Fruit fly (Drosophila melanogaster) whole organism, embryonic: ENCODE measurements around the gene CG31549.

Source experiments
- ATbp ChIP-seq: fragments of 200-800 bp; sonication (Bioruptor generic); optimal IDR thresholded peaks from 2 replicates; lab custom pipeline; 2017; ENCODE audit warnings: missing biosample characterization, mild to moderate bottlenecking, missing genetic modification characterization, missing genetic modification reagents
- Awh ChIP-seq: fragments of 200-800 bp; sonication (Bioruptor generic); IDR thresholded peaks from 2 replicates; pipeline ENCODE4, ENCODE4 v1.3.6; 2022; ENCODE audit warnings: missing biosample characterization, missing genetic modification characterization
- C15 ChIP-seq: fragments of 200-800 bp; sonication (Bioruptor generic); IDR thresholded peaks from 3 replicates; pipeline ENCODE4 v1.3.6; 2022; ENCODE audit warnings: missing biosample characterization, missing genetic modification characterization
- CG10274 ChIP-seq: fragments of 200-800 bp; sonication (Bioruptor generic); optimal IDR thresholded peaks from 3 replicates; lab custom pipeline; 2017; ENCODE audit warnings: missing biosample characterization, mild to moderate bottlenecking, missing genetic modification characterization
- CG11456 ChIP-seq: fragments of 200-800 bp; sonication (Bioruptor generic); IDR thresholded peaks from 3 replicates; pipeline ENCODE4 v1.3.6; 2022; ENCODE audit warnings: missing biosample characterization, missing genetic modification characterization
- CG12104 ChIP-seq: fragments of 200-800 bp; sonication (Bioruptor generic); optimal IDR thresholded peaks from 3 replicates; lab custom pipeline; 2016; ENCODE audit warnings: missing biosample characterization, missing genetic modification characterization
- CG12299 ChIP-seq: fragments of 200-800 bp; sonication (Bioruptor generic); optimal IDR thresholded peaks from 2 replicates; lab custom pipeline; 2018; ENCODE audit warnings: missing biosample characterization, mild to moderate bottlenecking, missing genetic modification characterization
- CG14441 ChIP-seq: fragments of 200-800 bp; sonication (Bioruptor generic); IDR thresholded peaks from 2 replicates; pipeline ENCODE4 v1.3.6; 2022; ENCODE audit warnings: missing biosample characterization, missing genetic modification characterization
- CG1529 ChIP-seq: fragments of 200-800 bp; sonication (Bioruptor generic); optimal IDR thresholded peaks from 3 replicates; lab custom pipeline; 2018; ENCODE audit warnings: missing biosample characterization, missing genetic modification characterization
- CG16863 ChIP-seq: fragments of 200-800 bp; sonication (Bioruptor generic); optimal IDR thresholded peaks from 3 replicates; lab custom pipeline; 2016; ENCODE audit warnings: missing biosample characterization, missing genetic modification characterization
- CG17568 ChIP-seq: fragments of 200-800 bp; sonication (Bioruptor generic); optimal IDR thresholded peaks from 2 replicates; lab custom pipeline; 2018; ENCODE audit warnings: missing biosample characterization, mild to moderate bottlenecking, missing genetic modification characterization, moderate library complexity
- CG31224 ChIP-seq: fragments of 200-800 bp; sonication (Bioruptor generic); IDR thresholded peaks from 2 replicates; pipeline ENCODE4 v1.3.6; 2022; ENCODE audit warnings: missing biosample characterization, missing genetic modification characterization
- CG31441 ChIP-seq: fragments of 200-800 bp; sonication (Bioruptor generic); IDR thresholded peaks from 2 replicates; pipeline ENCODE4 v1.3.6; 2022; ENCODE audit warnings: missing biosample characterization, missing genetic modification characterization
- CG3995 ChIP-seq: fragments of 200-800 bp; sonication (Bioruptor generic); optimal IDR thresholded peaks from 3 replicates; lab custom pipeline; 2016; ENCODE audit warnings: missing biosample characterization, missing genetic modification characterization
- CG4360 ChIP-seq: fragments of 200-800 bp; sonication (Bioruptor generic); IDR thresholded peaks from 2 replicates; pipeline ENCODE4 v1.3.6; 2022; ENCODE audit warnings: missing biosample characterization, missing genetic modification characterization
- CG6689 ChIP-seq: fragments of 200-800 bp; sonication (Bioruptor generic); IDR thresholded peaks from 2 replicates; pipeline ENCODE4 v1.3.6; 2022; ENCODE audit warnings: missing biosample characterization, missing genetic modification characterization
- CG7357 ChIP-seq: fragments of 200-800 bp; sonication (Bioruptor generic); IDR thresholded peaks from 3 replicates; pipeline ENCODE4 v1.3.6; 2022; ENCODE audit warnings: missing biosample characterization, missing genetic modification characterization
- CG7839 ChIP-seq: fragments of 200-800 bp; sonication (Bioruptor generic); optimal IDR thresholded peaks from 3 replicates; lab custom pipeline; 2018; ENCODE audit warnings: missing biosample characterization, mild to moderate bottlenecking, missing genetic modification characterization, moderate library complexity
- CG8089 ChIP-seq: fragments of 200-800 bp; sonication (Bioruptor generic); optimal IDR thresholded peaks from 3 replicates; lab custom pipeline; 2016; ENCODE audit warnings: missing biosample characterization, missing genetic modification characterization
- E2f2 ChIP-seq: fragments of 200-800 bp; sonication (Bioruptor generic); IDR thresholded peaks from 2 replicates; pipeline ENCODE4 v1.3.6; 2022; ENCODE audit warnings: missing biosample characterization, missing genetic modification characterization
- Elba2 ChIP-seq: fragments of 200-800 bp; sonication (Bioruptor generic); optimal IDR thresholded peaks from 3 replicates; lab custom pipeline; 2016; ENCODE audit warnings: missing biosample characterization, missing genetic modification characterization
- Fer2 ChIP-seq: fragments of 200-800 bp; sonication (Bioruptor generic); optimal IDR thresholded peaks from 2 replicates; lab custom pipeline; 2018; ENCODE audit warnings: missing biosample characterization, mild to moderate bottlenecking, missing genetic modification characterization, moderate library complexity
- Hmr ChIP-seq: fragments of 200-800 bp; sonication (Bioruptor generic); optimal IDR thresholded peaks from 3 replicates; lab custom pipeline; 2017; ENCODE audit warnings: mild to moderate bottlenecking, missing biosample characterization, missing genetic modification reagents, missing genetic modification characterization
- MESR4 ChIP-seq: fragments of 200-800 bp; sonication (Bioruptor generic); optimal IDR thresholded peaks from 2 replicates; lab custom pipeline; 2018; ENCODE audit warnings: missing biosample characterization, mild to moderate bottlenecking, missing genetic modification characterization, moderate library complexity
- NK7.1 ChIP-seq: fragments of 200-800 bp; sonication (Bioruptor generic); optimal IDR thresholded peaks from 3 replicates; lab custom pipeline; 2016; ENCODE audit warnings: missing biosample characterization, missing genetic modification characterization
- Neu2 ChIP-seq: fragments of 200-800 bp; sonication (Bioruptor generic); optimal IDR thresholded peaks from 3 replicates; lab custom pipeline; 2016; ENCODE audit warnings: missing biosample characterization, missing genetic modification characterization, borderline replicate concordance
- Rfx ChIP-seq: fragments of 200-800 bp; sonication (Bioruptor generic); IDR thresholded peaks from 2 replicates; pipeline ENCODE4 v1.3.6; 2022; ENCODE audit warnings: missing biosample characterization, missing genetic modification characterization
- ash1 ChIP-seq: fragments of 200-800 bp; sonication (Bioruptor generic); optimal IDR thresholded peaks from 2 replicates; lab custom pipeline; 2018; ENCODE audit warnings: missing biosample characterization, mild to moderate bottlenecking, missing genetic modification characterization
- dmrt99B ChIP-seq: fragments of 200-800 bp; sonication (Bioruptor generic); optimal IDR thresholded peaks from 2 replicates; lab custom pipeline; 2018; ENCODE audit warnings: missing biosample characterization, mild to moderate bottlenecking, missing genetic modification characterization, moderate library complexity
- gcm ChIP-seq: fragments of 200-800 bp; sonication (Bioruptor generic); optimal IDR thresholded peaks from 2 replicates; lab custom pipeline; 2019; ENCODE audit warnings: missing biosample characterization, mild to moderate bottlenecking, missing genetic modification characterization, moderate library complexity
- gt ChIP-seq: fragments of 200-800 bp; sonication (Bioruptor generic); IDR thresholded peaks from 2 replicates; pipeline ENCODE4 v1.3.6; 2022; ENCODE audit warnings: missing biosample characterization, missing genetic modification characterization
- hb ChIP-seq: fragments of 200-800 bp; sonication (Bioruptor generic); IDR thresholded peaks from 3 replicates; pipeline ENCODE4 v1.3.6; 2022; ENCODE audit warnings: missing biosample characterization, missing genetic modification characterization; ENCODE audit not compliant: partially characterized antibody
- lbe ChIP-seq: fragments of 200-800 bp; sonication (Bioruptor generic); optimal IDR thresholded peaks from 2 replicates; lab custom pipeline; 2016; ENCODE audit warnings: missing biosample characterization, mild to moderate bottlenecking, missing genetic modification characterization
- lilli ChIP-seq: fragments of 200-800 bp; sonication (Bioruptor generic); optimal IDR thresholded peaks from 3 replicates; lab custom pipeline; 2016; ENCODE audit warnings: missing biosample characterization, missing genetic modification characterization
- mirr ChIP-seq: fragments of 200-800 bp; sonication (Bioruptor generic); optimal IDR thresholded peaks from 3 replicates; lab custom pipeline; 2018; ENCODE audit warnings: missing biosample characterization, mild to moderate bottlenecking, missing genetic modification characterization
- oc ChIP-seq: fragments of 200-800 bp; sonication (Bioruptor generic); optimal IDR thresholded peaks from 2 replicates; lab custom pipeline; 2018; ENCODE audit warnings: missing biosample characterization, mild to moderate bottlenecking, missing genetic modification characterization, moderate library complexity
- pb ChIP-seq: fragments of 200-800 bp; sonication (Bioruptor generic); optimal IDR thresholded peaks from 3 replicates; lab custom pipeline; 2016; ENCODE audit warnings: missing biosample characterization, missing genetic modification characterization
- pho ChIP-seq: fragments of 200-800 bp; sonication (Bioruptor generic); optimal IDR thresholded peaks from 2 replicates; lab custom pipeline; 2016; ENCODE audit warnings: missing biosample characterization, missing genetic modification characterization
- pzg ChIP-seq: fragments of 200-800 bp; sonication (Bioruptor generic); optimal IDR thresholded peaks from 3 replicates; lab custom pipeline; 2018; ENCODE audit warnings: missing biosample characterization, mild to moderate bottlenecking, missing genetic modification characterization, moderate library complexity
- sens ChIP-seq: fragments of 200-800 bp; sonication (Bioruptor generic); peaks from one replicate; lab custom pipeline; 2016; ENCODE audit warnings: missing biosample characterization, missing genetic modification characterization
- sens-2 ChIP-seq: fragments of 200-800 bp; sonication (Bioruptor generic); IDR thresholded peaks from 2 replicates; pipeline ENCODE4 v1.3.6; 2022; ENCODE audit warnings: missing biosample characterization, missing genetic modification characterization
- slbo ChIP-seq: fragments of 200-800 bp; sonication (Bioruptor generic); IDR thresholded peaks from 2 replicates; pipeline ENCODE4 v1.3.6; 2022; ENCODE audit warnings: missing biosample characterization, missing genetic modification characterization
- slou ChIP-seq: fragments of 200-800 bp; sonication (Bioruptor generic); optimal IDR thresholded peaks from 3 replicates; lab custom pipeline; 2016; ENCODE audit warnings: missing biosample characterization, missing genetic modification characterization
- sug ChIP-seq: fragments of 200-800 bp; optimal IDR thresholded peaks from 2 replicates; lab custom pipeline; 2019; ENCODE audit warnings: missing biosample characterization, mild to moderate bottlenecking, missing genetic modification characterization, moderate library complexity
- unc-4 ChIP-seq: fragments of 200-800 bp; sonication (Bioruptor generic); IDR thresholded peaks from 2 replicates; pipeline ENCODE4 v1.3.6; 2022; ENCODE audit warnings: missing biosample characterization, missing genetic modification characterization; ENCODE audit not compliant: partially characterized antibody
- vvl ChIP-seq: fragments of 200-800 bp; sonication (Bioruptor generic); IDR thresholded peaks from 2 replicates; pipeline ENCODE4 v1.3.6; 2022; ENCODE audit warnings: missing biosample characterization, missing genetic modification characterization
- wek ChIP-seq: fragments of 200-800 bp; sonication (Bioruptor generic); optimal IDR thresholded peaks from 3 replicates; lab custom pipeline; 2018; ENCODE audit warnings: missing biosample characterization, mild to moderate bottlenecking, missing genetic modification characterization, moderate library complexity
- z ChIP-seq: fragments of 200-800 bp; sonication (Bioruptor generic); IDR thresholded peaks from 3 replicates; pipeline ENCODE4 v1.3.6; 2022; ENCODE audit warnings: missing biosample characterization, missing genetic modification characterization

CG31549 gene

DNA sequence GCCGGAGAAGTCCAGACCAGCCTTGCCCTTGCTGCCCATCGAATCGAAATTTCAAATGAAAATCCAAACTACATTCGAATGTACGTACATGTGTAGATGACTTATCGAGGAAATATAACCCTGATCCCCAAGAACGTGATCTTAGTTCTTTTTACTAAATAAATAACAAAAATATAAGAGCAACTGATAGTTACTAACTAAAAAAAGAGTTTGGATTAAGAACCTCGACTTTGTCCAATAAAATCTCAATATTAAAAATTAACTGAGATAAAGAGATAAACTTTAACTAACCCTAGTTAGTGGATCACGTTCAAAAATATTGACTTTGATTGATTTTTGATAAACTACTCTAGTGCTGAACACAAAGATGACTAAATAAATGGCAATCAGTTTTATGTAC lies 3.5 kb downstream of the CG31549 start, which contains the start of gene CG31546:
Gene CG31546, minus strand, starts transcription at position 101 of the 400 bp plus-strand sequence.
- TF ChIP-seq CG3995 (GFP tag; lab: Kevin White, UChicago) (no peak), CG12104 (GFP tag; lab: Kevin White, UChicago) (no peak), sens-2 (no peak), gcm (no peak), CG6689 (GFP tag; lab: Robert Waterston, UW) (no peak)

DNA sequence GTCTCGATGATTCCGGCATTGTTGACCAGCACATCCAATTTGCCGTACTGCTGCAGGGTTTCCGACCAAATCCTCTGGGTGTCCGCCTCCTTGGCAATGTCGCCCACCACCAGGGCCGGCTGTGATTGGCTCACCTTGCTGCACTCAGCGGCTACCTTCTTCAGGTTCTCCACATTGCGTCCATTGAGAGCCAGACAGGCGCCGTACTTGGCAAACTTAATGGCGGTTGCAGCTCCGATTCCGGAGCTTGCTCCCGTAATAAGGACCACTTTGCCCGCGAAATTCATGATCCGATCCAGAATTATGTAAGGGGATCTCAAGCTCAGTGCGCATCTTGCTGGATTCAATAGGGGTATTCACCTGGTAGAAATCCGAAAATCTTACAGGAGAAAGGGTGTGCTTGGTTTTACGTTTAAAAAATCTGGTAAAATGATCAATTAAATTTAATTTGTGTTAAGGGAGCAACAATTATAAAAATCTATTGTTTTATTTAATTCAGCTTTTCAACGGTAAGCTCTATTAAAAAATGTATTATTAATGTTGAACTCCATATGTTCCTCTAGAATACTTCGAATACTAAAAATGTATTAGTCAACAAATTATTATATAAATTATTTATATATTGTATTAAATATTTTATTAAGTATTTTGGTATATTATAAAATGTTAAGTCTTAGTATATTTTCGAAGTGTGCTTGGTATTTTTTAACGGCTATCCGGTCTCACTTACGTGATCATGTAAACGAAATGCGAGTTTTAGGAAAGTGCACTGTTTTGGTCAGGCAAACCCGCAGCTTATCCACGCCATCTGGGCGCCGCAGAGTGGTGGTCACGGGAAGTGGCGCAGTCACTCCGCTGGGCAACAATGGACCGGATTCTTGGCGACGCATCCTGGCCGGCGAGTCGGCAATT lies 4.8 kb downstream of the CG31549 start, which contains the start of the genes CG31548 and CG12170:
Gene CG31548, minus strand, starts transcription at position 334 of the 912 bp plus-strand sequence.
Gene CG12170, plus strand, starts transcription at position 716 of the 912 bp plus-strand sequence.
- TF ChIP-seq CG12299 (tag; lab: Kevin White, UChicago) (no peak), ATbp (GFP tag; lab: Kevin White, UChicago) (no peak), z (no peak), CG10274 (GFP tag; lab: Kevin White, UChicago) (no peak), vvl (GFP tag; lab: Robert Waterston, UW) (peak; percentile 64), oc (tag; lab: Kevin White, UChicago) (no peak), CG4360 (GFP tag; lab: Robert Waterston, UW) (no peak), dmrt99B (tag; lab: Kevin White, UChicago) (no peak), pho (GFP tag; lab: Kevin White, UChicago) (no peak), Fer2 (tag; lab: Kevin White, UChicago) (no peak), CG31441 (GFP tag; lab: Robert Waterston, UW) (peak; percentile 68), CG1529 (GFP tag; lab: Kevin White, UChicago) (no peak), CG17568 (no peak), NK7.1 (GFP tag; lab: Kevin White, UChicago) (no peak), Hmr (no peak), sug (tag; lab: Kevin White, UChicago) (no peak), lbe (peak; percentile 22), Rfx (GFP tag; lab: Robert Waterston, UW) (0 out of 2 replicates have a peak, but pooled peaks have one; percentile 28), unc-4 (GFP tag; lab: Robert Waterston, UW) (no peak), CG14441 (GFP tag; lab: Robert Waterston, UW) (no peak), Elba2 (GFP tag; lab: Kevin White, UChicago) (no peak), mirr (GFP tag; lab: Kevin White, UChicago) (no peak), pzg (peak; percentile 15), CG7839 (tag; lab: Kevin White, UChicago) (no peak), slbo (GFP tag; lab: Robert Waterston, UW) (peak; percentile 24; the same call in 1 of the 2 replicates), sens (peak; percentile 93), lilli (GFP tag; lab: Kevin White, UChicago) (peak; percentile 53), slou (GFP tag; lab: Kevin White, UChicago) (no peak), C15 (GFP tag; lab: Robert Waterston, UW) (no peak), wek (GFP tag; lab: Kevin White, UChicago) (peak; percentile 91), gt (GFP tag; lab: Robert Waterston, UW) (no peak), E2f2 (GFP tag; lab: Robert Waterston, UW) (no peak; the same call in 1 of the 2 replicates), CG31224 (GFP tag; lab: Robert Waterston, UW) (no peak), Awh (GFP tag; lab: Robert Waterston, UW) (no peak), ash1 (GFP tag; lab: Kevin White, UChicago) (no peak), CG16863 (GFP tag; lab: Kevin White, UChicago) (peak; percentile 27), Neu2 (no peak), CG11456 (GFP tag; lab: Robert Waterston, UW) (no peak), CG7357 (GFP tag; lab: Robert Waterston, UW) (no peak), MESR4 (peak; percentile 94), pb (GFP tag; lab: Kevin White, UChicago) (no peak), hb (GFP tag; lab: Robert Waterston, UW) (no peak), CG8089 (peak; percentile 14)
